Worm (Caenorhabditis elegans) whole organism, L4/young adult: ENCODE results near the gene C13A2.6.

Source experiments
- W03F9.2 ChIP-seq: fragments of 150-350 bp; optimal IDR thresholded peaks from 2 replicates; lab custom pipeline; 2014; ENCODE audit warnings: missing biosample characterization, missing genetic modification characterization
- dao-5 ChIP-seq: sonication (generic microtip); optimal IDR thresholded peaks from 2 replicates; lab custom pipeline; 2016; ENCODE audit warnings: missing genotype, missing genetic modification characterization, moderate library complexity, missing compliant biosample characterization
- him-1 ChIP-seq: sonication (generic microtip); optimal IDR thresholded peaks from 2 replicates; lab custom pipeline; 2016; ENCODE audit warnings: missing genotype, missing genetic modification reagents, missing genetic modification characterization, missing compliant biosample characterization

C13A2.6 gene

DNA sequence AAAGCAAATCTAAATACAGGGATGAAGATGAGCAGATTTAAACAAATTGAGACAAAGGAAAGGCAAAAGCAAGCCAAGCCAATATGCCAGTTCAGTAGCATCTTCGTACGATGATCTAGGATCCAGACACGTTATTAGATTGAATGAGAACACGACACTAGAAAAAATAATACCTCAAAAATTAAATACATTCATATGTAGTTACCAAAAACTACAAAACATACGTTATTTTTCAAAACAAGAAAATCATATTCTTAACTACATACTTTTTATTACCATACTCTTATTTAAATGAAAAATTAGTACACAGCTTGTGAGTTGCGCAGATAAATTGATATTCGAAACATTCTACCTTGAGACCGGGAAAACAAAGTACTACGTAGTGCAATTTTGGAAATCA, 43.7 kb downstream of the C13A2.6 start, which contains the start of gene srx-6:
srx-6 (minus strand) TSS at position 101 of the 400 bp plus-strand sequence.
- TF ChIP-seq him-1 (tag; lab: Kevin White, UChicago) (no peak), W03F9.2 (tag; lab: Kevin White, UChicago) (no peak), dao-5 (tag; lab: Kevin White, UChicago) (no peak)

DNA sequence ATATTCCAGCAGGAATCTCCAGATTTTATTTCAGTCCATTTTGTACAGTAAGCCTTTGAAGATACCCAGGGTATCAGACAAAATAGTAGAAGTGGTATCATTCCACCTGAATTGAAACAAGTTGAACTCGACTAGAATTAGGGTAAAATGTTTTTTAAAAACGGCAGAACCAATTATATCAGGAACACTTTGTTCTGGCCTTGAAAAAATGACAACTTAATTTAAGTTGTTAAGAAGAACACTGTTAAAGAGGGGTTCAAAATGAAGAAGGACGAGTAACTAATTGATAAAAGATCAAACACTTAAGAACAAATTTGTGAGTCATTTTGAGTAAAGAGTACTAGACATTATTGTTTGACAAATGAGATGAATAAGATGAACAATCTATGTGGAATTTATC, 51.4 kb downstream of the C13A2.6 start, which contains the start of gene lmd-4:
lmd-4 (minus strand) TSS at position 101 of the 400 bp plus-strand sequence.
- TF ChIP-seq W03F9.2 (tag; lab: Kevin White, UChicago) (no peak), dao-5 (tag; lab: Kevin White, UChicago) (no peak), him-1 (tag; lab: Kevin White, UChicago) (no peak)

DNA sequence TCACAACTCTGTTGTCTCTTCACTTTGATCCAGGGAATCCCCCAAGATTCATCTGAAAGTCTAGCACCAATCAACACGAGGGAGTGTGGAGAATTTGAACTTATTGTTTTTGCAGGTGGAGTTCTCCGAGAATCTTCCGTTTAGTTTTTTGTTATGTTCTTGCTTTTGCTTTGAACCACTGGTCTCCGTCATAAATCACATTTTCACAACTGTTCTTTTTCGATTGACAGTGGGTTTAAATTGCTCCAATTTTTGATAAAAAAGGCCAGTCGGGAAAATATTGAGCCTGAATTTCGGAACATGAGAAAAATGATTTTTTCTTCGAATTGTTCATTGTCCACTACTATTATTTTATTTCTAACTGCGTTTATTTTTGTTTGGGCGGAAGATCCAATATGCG, 52.4 kb downstream of the C13A2.6 start, which contains the start of gene F10G2.10:
F10G2.10 (plus strand) TSS at position 301 of the 400 bp plus-strand sequence.
- TF ChIP-seq W03F9.2 (tag; lab: Kevin White, UChicago): no peak
- no peak for TF ChIP-seq dao-5 (tag; lab: Kevin White, UChicago)
- TF ChIP-seq him-1 (tag; lab: Kevin White, UChicago): no peak
